Worm (Caenorhabditis elegans): ENCODE measurements around the gene emb-30.

The emb-30 gene

ce11 chrIII:9443417-9444027, 2.3 kb upstream of the emb-30 start, which contains the start of gene pir-2 (continued):
- no peak for TF ChIP-seq daf-12 (tag; optimal IDR thresholded peaks at IDR 0.05)
- TF ChIP-seq elt-2 (tag; optimal IDR thresholded peaks at IDR 0.05) = peak; percentile 48
- peak; percentile 85 for TF ChIP-seq nhr-25 (tag; optimal IDR thresholded peaks at IDR 0.05)
- TF ChIP-seq snpc-4 (tag; optimal IDR thresholded peaks at IDR 0.05) = peak; percentile 79
- TF ChIP-seq pqm-1 (tag; optimal IDR thresholded peaks at IDR 0.05) = peak; percentile 40
- peak; percentile 11 for TF ChIP-seq zag-1 (tag; optimal IDR thresholded peaks at IDR 0.05)
- no peak for TF ChIP-seq nhr-28 (tag; optimal IDR thresholded peaks at IDR 0.05)

- TF ChIP-seq R02D3.7 (tag; optimal IDR thresholded peaks at IDR 0.05) (no peak), lsy-12 (tag; optimal IDR thresholded peaks at IDR 0.05) (no peak), ztf-11 (tag; optimal IDR thresholded peaks at IDR 0.05) (no peak), sea-2 (GFP tag; optimal IDR thresholded peaks at IDR 0.05) (no peak), pqm-1 (tag; optimal IDR thresholded peaks at IDR 0.05) (no peak), mml-1 (tag; optimal IDR thresholded peaks at IDR 0.05) (no peak), ceh-9 (tag; optimal IDR thresholded peaks at IDR 0.05) (no peak)
These were observed 1.6 kb upstream of the emb-30 start for ce11 chrIII:9442846-9443245.

- TF ChIP-seq ztf-11 (tag; optimal IDR thresholded peaks at IDR 0.05) (no peak), elt-2 (tag; optimal IDR thresholded peaks at IDR 0.05) (no peak), nhr-25 (tag; optimal IDR thresholded peaks at IDR 0.05) (no peak), skn-1 (tag; optimal IDR thresholded peaks at IDR 0.05) (no peak), ama-1 (optimal IDR thresholded peaks at IDR 0.05) (no peak), tbx-2 (tag; optimal IDR thresholded peaks at IDR 0.05) (no peak)
These were observed 1.9 kb downstream of the emb-30 start, which contains the start of gene F54C8.1 for ce11 chrIII:9439399-9439798. Gene F54C8.1, plus strand, starts transcription at chrIII:9439699.

DNA sequence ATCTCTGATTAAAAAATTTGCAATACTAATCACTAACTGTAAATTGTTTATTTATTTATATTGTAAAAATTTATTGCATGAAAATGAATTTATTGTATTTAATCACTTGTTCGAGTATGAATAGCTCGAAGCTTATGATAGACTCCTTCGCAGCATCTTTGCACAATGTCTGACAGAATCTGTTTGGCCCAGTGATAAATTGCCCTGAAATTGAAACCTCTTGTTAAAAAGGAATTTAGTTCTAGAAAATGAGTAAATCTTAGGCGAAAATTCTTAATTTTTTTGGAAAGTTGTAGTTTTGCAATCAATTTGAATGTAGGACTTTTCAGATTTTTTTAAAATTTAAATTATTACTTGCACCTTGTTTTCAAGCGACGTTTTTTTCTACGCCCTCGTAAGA, 6.3 kb downstream of the emb-30 start:
- TF ChIP-seq ama-1 (optimal IDR thresholded peaks at IDR 0.05) = no peak
- no peak for TF ChIP-seq nhr-43 (tag; optimal IDR thresholded peaks at IDR 0.05; ENCODE audit: poor library complexity, severe bottlenecking)
- TF ChIP-seq ztf-11 (tag; optimal IDR thresholded peaks at IDR 0.05) = no peak
- no peak for TF ChIP-seq sea-2 (GFP tag; optimal IDR thresholded peaks at IDR 0.05)
- TF ChIP-seq lin-15B (tag; optimal IDR thresholded peaks at IDR 0.05) = no peak
- TF ChIP-seq egl-5 (tag; optimal IDR thresholded peaks at IDR 0.05) = no peak
- no peak for TF ChIP-seq pha-4 (tag; optimal IDR thresholded peaks at IDR 0.05)
- TF ChIP-seq R02D3.7 (tag; optimal IDR thresholded peaks at IDR 0.05) = no peak
- no peak for TF ChIP-seq ceh-82 (tag; optimal IDR thresholded peaks at IDR 0.05)
- no peak for TF ChIP-seq ztf-4 (tag; optimal IDR thresholded peaks at IDR 0.05)
- TF ChIP-seq pqm-1 (tag; optimal IDR thresholded peaks at IDR 0.05) = no peak
- TF ChIP-seq unc-39 (tag; optimal IDR thresholded peaks at IDR 0.05) = no peak
- TF ChIP-seq ceh-16 (tag; optimal IDR thresholded peaks at IDR 0.05) = no peak
- no peak for TF ChIP-seq nhr-12 (tag; optimal IDR thresholded peaks at IDR 0.05)
- no peak for TF ChIP-seq lin-39 (tag; optimal IDR thresholded peaks at IDR 0.05)
- no peak for TF ChIP-seq aly-2 (tag; optimal IDR thresholded peaks at IDR 0.05)
- no peak for TF ChIP-seq lsy-12 (tag; optimal IDR thresholded peaks at IDR 0.05)
- no peak for TF ChIP-seq fkh-10 (GFP tag; optimal IDR thresholded peaks at IDR 0.05)
- no peak for TF ChIP-seq nhr-237 (tag; optimal IDR thresholded peaks at IDR 0.05)

ce11 chrIII:9433576-9434107, 7.6 kb downstream of the emb-30 start, which contains the start of gene cpar-1:
Gene cpar-1, plus strand, starts transcription at chrIII:9434057.
- no peak for TF ChIP-seq elt-1 (tag; optimal IDR thresholded peaks at IDR 0.05)
- no peak for TF ChIP-seq nhr-237 (tag; optimal IDR thresholded peaks at IDR 0.05)
- no peak for TF ChIP-seq sea-2 (GFP tag; optimal IDR thresholded peaks at IDR 0.05)
- TF ChIP-seq ceh-82 (tag; optimal IDR thresholded peaks at IDR 0.05) = no peak
- TF ChIP-seq lin-15B (tag; optimal IDR thresholded peaks at IDR 0.05) = no peak
- TF ChIP-seq lsy-12 (tag; optimal IDR thresholded peaks at IDR 0.05) = no peak
- TF ChIP-seq ztf-11 (tag; optimal IDR thresholded peaks at IDR 0.05) = no peak
- no peak for TF ChIP-seq nhr-43 (tag; optimal IDR thresholded peaks at IDR 0.05; ENCODE audit: poor library complexity, severe bottlenecking)
- TF ChIP-seq aly-2 (tag; optimal IDR thresholded peaks at IDR 0.05) = no peak
- no peak for TF ChIP-seq daf-12 (tag; optimal IDR thresholded peaks at IDR 0.05)
- no peak for TF ChIP-seq egl-27 (tag; optimal IDR thresholded peaks at IDR 0.05)
- no peak for TF ChIP-seq ZK546.5 (tag; optimal IDR thresholded peaks at IDR 0.05)
- no peak for TF ChIP-seq hmg-11 (tag; optimal IDR thresholded peaks at IDR 0.05)
- no peak for TF ChIP-seq mdl-1 (tag; optimal IDR thresholded peaks at IDR 0.05)
- no peak for TF ChIP-seq egl-5 (tag; optimal IDR thresholded peaks at IDR 0.05)
- TF ChIP-seq elt-2 (tag; optimal IDR thresholded peaks at IDR 0.05) = no peak
